Fruit fly (Drosophila melanogaster): ENCODE results near the gene CG31091.

The CG31091 gene

dm6 chr3R:25882606-25883266 is 17.0 kb upstream of the CG31091 start:
- TF ChIP-seq CG14655 (GFP tag; optimal IDR thresholded peaks at IDR 0.05) (peak; percentile 42), CG17806 (tag; optimal IDR thresholded peaks at IDR 0.05) (no peak), CG8301 (tag; optimal IDR thresholded peaks at IDR 0.05) (peak; percentile 22), CG9948 (tag; optimal IDR thresholded peaks at IDR 0.05) (no peak), CG12605 (GFP tag; IDR thresholded peaks at IDR 0.05) (no peak)

- TF ChIP-seq CG32121 (GFP tag; IDR thresholded peaks at IDR 0.05) = no peak
- peak; percentile 84 for TF ChIP-seq EcR (GFP tag; optimal IDR thresholded peaks at IDR 0.05)
- TF ChIP-seq CG17806 (tag; optimal IDR thresholded peaks at IDR 0.05) = no peak
- TF ChIP-seq rn (GFP tag; IDR thresholded peaks at IDR 0.05) = no peak
These were observed 15.8 kb upstream of the CG31091 start for dm6 chr3R:25883877-25884276.

- TF ChIP-seq fd96Ca (GFP tag; IDR thresholded peaks at IDR 0.05) (no peak), rn (GFP tag; IDR thresholded peaks at IDR 0.05) (no peak), Pif1A (GFP tag; optimal IDR thresholded peaks at IDR 0.05) (no peak), CG32121 (GFP tag; IDR thresholded peaks at IDR 0.05) (peak; percentile 68), CG8301 (tag; optimal IDR thresholded peaks at IDR 0.05) (peak; percentile 66), Ets98B (GFP tag; IDR thresholded peaks at IDR 0.05) (peak; percentile 46; the same call in 1 of the 2 replicates), CG15710 (tag; optimal IDR thresholded peaks at IDR 0.05) (peak; percentile 18), CG34367 (tag; optimal IDR thresholded peaks at IDR 0.05) (no peak), CG10348 (GFP tag; IDR thresholded peaks at IDR 0.05) (no peak), EcR (GFP tag; optimal IDR thresholded peaks at IDR 0.05) (no peak), Snoo (tag; optimal IDR thresholded peaks at IDR 0.05) (peak; percentile 10), CG17806 (tag; optimal IDR thresholded peaks at IDR 0.05) (peak; percentile 32), CG14655 (GFP tag; optimal IDR thresholded peaks at IDR 0.05) (no peak), CG13204 (GFP tag; optimal IDR thresholded peaks at IDR 0.05) (no peak), CG4496 (GFP tag; IDR thresholded peaks at IDR 0.05) (peak; percentile 45; the same call in 1 of the 3 replicates), CG8159 (tag; optimal IDR thresholded peaks at IDR 0.05) (peak; percentile 43), CG9948 (tag; optimal IDR thresholded peaks at IDR 0.05) (peak; percentile 39), CG12605 (GFP tag; IDR thresholded peaks at IDR 0.05) (peak; percentile 21; the same call in 1 of the 2 replicates), D1 (tag; optimal IDR thresholded peaks at IDR 0.05) (no peak), Pif1B (GFP tag; optimal IDR thresholded peaks at IDR 0.05) (no peak), gl (tag; optimal IDR thresholded peaks at IDR 0.05) (no peak)
These were observed 15.4 kb upstream of the CG31091 start for dm6 chr3R:25884301-25884700.

dm6 chr3R:25885136-25885535 is 14.6 kb upstream of the CG31091 start:
- TF ChIP-seq Pif1A (GFP tag; optimal IDR thresholded peaks at IDR 0.05) (no peak), gl (tag; optimal IDR thresholded peaks at IDR 0.05) (no peak), EcR (GFP tag; optimal IDR thresholded peaks at IDR 0.05) (peak; percentile 8), CG17806 (tag; optimal IDR thresholded peaks at IDR 0.05) (no peak), CG4496 (GFP tag; IDR thresholded peaks at IDR 0.05) (no peak)

- no peak for TF ChIP-seq CG14655 (GFP tag; optimal IDR thresholded peaks at IDR 0.05)
- TF ChIP-seq Pif1B (GFP tag; optimal IDR thresholded peaks at IDR 0.05) = peak; percentile 36
- peak; percentile 54 for TF ChIP-seq gl (tag; optimal IDR thresholded peaks at IDR 0.05)
- TF ChIP-seq Snoo (tag; optimal IDR thresholded peaks at IDR 0.05) = no peak
- TF ChIP-seq CG8159 (tag; optimal IDR thresholded peaks at IDR 0.05) = peak; percentile 19
- peak; percentile 17 for TF ChIP-seq CG15710 (tag; optimal IDR thresholded peaks at IDR 0.05)
- TF ChIP-seq CG34367 (tag; optimal IDR thresholded peaks at IDR 0.05) = peak; percentile 42
- TF ChIP-seq fd96Ca (GFP tag; IDR thresholded peaks at IDR 0.05) = no peak
- TF ChIP-seq CG32121 (GFP tag; IDR thresholded peaks at IDR 0.05) = 0 out of 2 replicates have a peak, but pooled peaks have one; percentile 13
- no peak for TF ChIP-seq rn (GFP tag; IDR thresholded peaks at IDR 0.05)
- no peak for TF ChIP-seq Ets98B (GFP tag; IDR thresholded peaks at IDR 0.05)
These were observed 11.2 kb upstream of the CG31091 start, which contains the start of gene Lnk for dm6 chr3R:25888307-25889075. Gene Lnk (plus strand): TSS chr3R:25888542.

- TF ChIP-seq D1 (tag; optimal IDR thresholded peaks at IDR 0.05) = peak; percentile 68
- no peak for TF ChIP-seq CG32121 (GFP tag; IDR thresholded peaks at IDR 0.05)
- no peak for TF ChIP-seq CG10348 (GFP tag; IDR thresholded peaks at IDR 0.05)
- no peak for TF ChIP-seq fd96Ca (GFP tag; IDR thresholded peaks at IDR 0.05)
- TF ChIP-seq CG8159 (tag; optimal IDR thresholded peaks at IDR 0.05) = no peak
These were observed 6.4 kb upstream of the CG31091 start, which contains the start of gene CG5913 for dm6 chr3R:25893272-25893671. Gene CG5913 (plus strand): TSS chr3R:25893495.

dm6 chr3R:25895522-25895921 is 4.2 kb upstream of the CG31091 start, which contains the start of gene Sodq:
Gene Sodq (plus strand): TSS chr3R:25895822.
- TF ChIP-seq CG13204 (GFP tag; optimal IDR thresholded peaks at IDR 0.05) = no peak
- TF ChIP-seq EcR (GFP tag; optimal IDR thresholded peaks at IDR 0.05) = no peak

Measured in whole organism, pupa.